Worm (Caenorhabditis elegans) whole organism, L1 larva: ENCODE data around the gene lbp-3.

Experiments used
- elt-2 ChIP-seq: sonication (generic microtip); optimal IDR thresholded peaks from 2 replicates; lab custom pipeline; 2016; ENCODE audit warnings: missing genetic modification characterization, mild to moderate bottlenecking, inconsistent platforms, missing compliant biosample characterization, missing genetic modification reagents
- lin-13 ChIP-seq: fragments of 150-350 bp; optimal IDR thresholded peaks from 2 replicates; lab custom pipeline; 2014; ENCODE audit warnings: missing biosample characterization, missing genetic modification reagents, missing genetic modification characterization
- mdl-1 ChIP-seq, 2 experiments: fragments of 150-350 bp; optimal IDR thresholded peaks; 2 replicates each; lab custom pipeline; 2014 to 2017; ENCODE audit warnings: missing biosample characterization in 2 of 2, missing genetic modification characterization in 2 of 2, inconsistent platforms in 1 of 2
- nhr-11 ChIP-seq: fragments of 150-350 bp; optimal IDR thresholded peaks from 2 replicates; lab custom pipeline; 2014; ENCODE audit warnings: missing biosample characterization, missing genetic modification characterization
- nhr-76 ChIP-seq: sonication (generic microtip); optimal IDR thresholded peaks from 2 replicates; lab custom pipeline; 2017; ENCODE audit warnings: missing biosample characterization, missing genetic modification characterization
- sup-37 ChIP-seq: fragments of 200-800 bp; sonication (Bioruptor generic); optimal IDR thresholded peaks from 2 replicates; lab custom pipeline; 2018; ENCODE audit warnings: mild to moderate bottlenecking, missing genetic modification characterization, missing compliant biosample characterization
- unc-86 ChIP-seq: sonication (generic microtip); optimal IDR thresholded peaks from 2 replicates; lab custom pipeline; 2016; ENCODE audit warnings: missing genetic modification characterization, missing compliant biosample characterization
- zip-4 ChIP-seq: fragments of 200-800 bp; sonication (Bioruptor generic); optimal IDR thresholded peaks from 2 replicates; lab custom pipeline; 2018; ENCODE audit warnings: mild to moderate bottlenecking, missing genetic modification characterization, moderate library complexity, missing compliant biosample characterization

DNA sequence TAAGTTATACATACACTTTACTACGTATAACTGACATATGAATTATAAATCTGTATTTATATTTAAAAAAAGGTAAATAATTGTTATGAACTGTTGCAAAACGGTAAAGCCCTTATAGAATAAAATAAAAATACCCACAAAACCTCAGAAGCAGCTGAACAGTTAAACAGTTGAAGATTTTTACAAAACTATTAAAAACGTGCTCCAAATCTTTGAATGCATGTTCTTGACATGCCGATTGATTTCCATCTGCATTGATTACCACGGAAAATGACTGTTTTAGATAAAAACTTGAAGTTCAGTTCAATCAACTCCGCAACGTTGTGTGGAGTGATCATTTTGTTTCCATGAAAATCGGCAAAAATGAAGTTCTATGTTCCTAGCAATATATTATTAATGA is 46.9 kb downstream of the lbp-3 start, which contains the start of gene F11D5.7:
- TF ChIP-seq unc-86 (tag; lab: Kevin White, UChicago) (no peak), mdl-1 (tag; optimal IDR thresholded peaks at IDR 0.05; lab: Kevin White, UChicago) (no peak), nhr-11 (tag; lab: Kevin White, UChicago) (no peak), zip-4 (GFP tag; lab: Kevin White, UChicago) (no peak), lin-13 (GFP tag; lab: Kevin White, UChicago) (no peak), sup-37 (no peak), elt-2 (tag; lab: Kevin White, UChicago) (no peak), nhr-76 (tag; lab: Kevin White, UChicago) (no peak)
